Worm (Caenorhabditis elegans) whole organism, midembryonic: ENCODE data around the gene F13A7.11.

ENCODE experiments used
- cog-1 ChIP-seq: sonication (generic microtip); optimal IDR thresholded peaks from 2 replicates; lab custom pipeline; 2016; ENCODE audit warnings: missing genetic modification characterization, missing compliant biosample characterization
- flt-1 ChIP-seq: fragments of 200-800 bp; sonication (Bioruptor generic); IDR thresholded peaks from 2 replicates; pipeline ENCODE4 v1.3.6; 2022; ENCODE audit warnings: missing genetic modification characterization, missing compliant biosample characterization
- tab-1 ChIP-seq: fragments of 200-800 bp; sonication (Bioruptor generic); IDR thresholded peaks from 2 replicates; pipeline ENCODE4 v1.3.6; 2022; ENCODE audit warnings: missing genetic modification characterization, missing compliant biosample characterization
- ztf-23 ChIP-seq: fragments of 200-800 bp; sonication (Bioruptor generic); IDR thresholded peaks from 2 replicates; pipeline ENCODE4 v1.3.6; 2022; ENCODE audit warnings: missing genetic modification reagents, missing genetic modification characterization, missing compliant biosample characterization

DNA sequence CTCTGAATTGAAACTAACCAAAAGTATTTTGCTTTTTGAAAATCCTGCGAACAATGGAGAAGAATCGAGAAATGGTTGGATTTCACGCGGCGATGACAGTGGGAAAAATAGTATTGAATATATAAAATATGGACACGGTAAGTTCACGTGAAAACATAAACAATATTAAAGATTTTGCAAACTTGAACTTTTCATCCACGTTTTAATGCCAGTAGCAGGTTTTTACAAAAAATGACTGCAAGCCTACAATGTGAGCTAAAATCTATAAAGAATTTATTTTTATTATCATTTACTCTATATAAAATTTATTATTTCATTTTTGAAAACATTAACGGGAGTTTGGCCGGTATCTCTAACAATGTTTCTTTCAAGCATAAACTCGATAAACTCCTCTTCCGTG lies 34.4 kb upstream of the F13A7.11 start, which contains the start of gene F26D2.10:
- TF ChIP-seq tab-1 (GFP tag; lab: Robert Waterston, UW) (no peak), cog-1 (tag; lab: Kevin White, UChicago) (no peak), ztf-23 (no peak), flt-1 (GFP tag; lab: Robert Waterston, UW) (no peak)
